Worm (Caenorhabditis elegans) whole organism, young adult: ENCODE measurements around the gene cmtr-2.

Source experiments
- B0035.1 ChIP-seq: sonication (generic microtip); optimal IDR thresholded peaks from 2 replicates; lab custom pipeline; 2016; ENCODE audit warnings: missing genetic modification characterization, mild to moderate bottlenecking, missing compliant biosample characterization, missing genotype, missing genetic modification reagents
- B0261.1 ChIP-seq: sonication (generic microtip); optimal IDR thresholded peaks from 2 replicates; lab custom pipeline; 2016; ENCODE audit warnings: mild to moderate bottlenecking, missing genetic modification characterization, moderate library complexity, missing compliant biosample characterization
- C06A6.2 ChIP-seq: fragments of 200-800 bp; sonication (Bioruptor generic); conservative IDR thresholded peaks from 2 replicates; pipeline ENCODE4 v1.3.6; 2022; ENCODE audit warnings: missing genetic modification characterization, missing compliant biosample characterization
- F10E7.11 ChIP-seq: sonication (generic microtip); optimal IDR thresholded peaks from 2 replicates; lab custom pipeline; 2017; ENCODE audit warnings: mild to moderate bottlenecking, missing genetic modification characterization, moderate library complexity, missing compliant biosample characterization
- F23B12.7 ChIP-seq: sonication (generic microtip); optimal IDR thresholded peaks from 2 replicates; lab custom pipeline; 2017; ENCODE audit warnings: missing genetic modification characterization, mild to moderate bottlenecking, missing compliant biosample characterization, antibody characterized with exemption, moderate library complexity; ENCODE audit not compliant: insufficient read depth
- F33H1.4 ChIP-seq: fragments of 200-800 bp; sonication (Bioruptor generic); IDR thresholded peaks from 2 replicates; pipeline ENCODE4 v1.3.6; 2022; ENCODE audit warnings: missing genetic modification reagents, missing genetic modification characterization, missing compliant biosample characterization
- F57A8.1 ChIP-seq: fragments of 200-800 bp; sonication (Bioruptor generic); optimal IDR thresholded peaks from 2 replicates; lab custom pipeline; 2018; ENCODE audit warnings: mild to moderate bottlenecking, missing genetic modification characterization, moderate library complexity, missing compliant biosample characterization
- Y56A3A.18 ChIP-seq: fragments of 200-800 bp; sonication (Bioruptor generic); IDR thresholded peaks from 2 replicates; pipeline ENCODE4 v1.3.6; 2022; ENCODE audit warnings: missing genetic modification reagents, missing genetic modification characterization, missing compliant biosample characterization
- ZK185.1 ChIP-seq: sonication (generic microtip); optimal IDR thresholded peaks from 2 replicates; lab custom pipeline; 2016; ENCODE audit warnings: mild to moderate bottlenecking, missing genetic modification characterization, missing compliant biosample characterization; ENCODE audit not compliant: poor library complexity, severe bottlenecking
- aptf-2 ChIP-seq: fragments of 200-800 bp; sonication (Bioruptor generic); conservative IDR thresholded peaks from 2 replicates; pipeline ENCODE4 v1.3.6; 2022; ENCODE audit warnings: missing genetic modification reagents, missing genetic modification characterization, missing compliant biosample characterization
- attf-3 ChIP-seq: fragments of 200-800 bp; sonication (Bioruptor generic); conservative IDR thresholded peaks from 2 replicates; pipeline ENCODE4 v1.3.6; 2022; ENCODE audit warnings: missing genetic modification reagents, missing genetic modification characterization, missing compliant biosample characterization
- cebp-1 ChIP-seq, 2 experiments: fragments of 200-800 bp in 1 of 2; sonication (Bioruptor generic) in 1 of 2; sonication (generic microtip) in 1 of 2; IDR thresholded peaks in 1 of 2; optimal IDR thresholded peaks in 1 of 2; 2 replicates each; pipeline versions ENCODE4 v1.3.6 to Lab custom; 2017 to 2022; ENCODE audit warnings: missing compliant biosample characterization in 2 of 2, missing genetic modification characterization in 2 of 2, mild to moderate bottlenecking in 1 of 2, missing genetic modification reagents in 1 of 2, moderate library complexity in 1 of 2
- cebp-2 ChIP-seq: fragments of 200-800 bp; sonication (Bioruptor generic); IDR thresholded peaks from 2 replicates; pipeline ENCODE4 v1.3.6; 2022; ENCODE audit warnings: missing genetic modification characterization, missing compliant biosample characterization
- ceh-27 ChIP-seq: fragments of 200-800 bp; sonication (Bioruptor generic); optimal IDR thresholded peaks from 2 replicates; lab custom pipeline; 2018; ENCODE audit warnings: mild to moderate bottlenecking, missing genetic modification characterization, moderate library complexity, missing compliant biosample characterization
- ceh-40 ChIP-seq: fragments of 200-800 bp; sonication (Bioruptor generic); IDR thresholded peaks from 2 replicates; pipeline ENCODE4 v1.3.6; 2022; ENCODE audit warnings: missing genetic modification characterization, missing compliant biosample characterization
- ceh-79 ChIP-seq: sonication (generic microtip); optimal IDR thresholded peaks from 2 replicates; lab custom pipeline; 2017; ENCODE audit warnings: mild to moderate bottlenecking, missing genetic modification characterization, missing compliant biosample characterization
- dpff-1 ChIP-seq: sonication (generic microtip); optimal IDR thresholded peaks from 2 replicates; lab custom pipeline; 2017; ENCODE audit warnings: mild to moderate bottlenecking, missing genetic modification characterization, missing compliant biosample characterization
- dpl-1 ChIP-seq: fragments of 150-350 bp; optimal IDR thresholded peaks from 2 replicates; lab custom pipeline; 2014; ENCODE audit warnings: missing biosample characterization, missing genetic modification reagents, missing genetic modification characterization
- efl-1 ChIP-seq: fragments of 150-350 bp; optimal IDR thresholded peaks from 2 replicates; lab custom pipeline; 2014; ENCODE audit warnings: missing biosample characterization, missing genetic modification reagents, missing genetic modification characterization
- fkh-3 ChIP-seq: sonication (generic microtip); optimal IDR thresholded peaks from 2 replicates; lab custom pipeline; 2016; ENCODE audit warnings: mild to moderate bottlenecking, missing genetic modification characterization, missing compliant biosample characterization
- hsf-1 ChIP-seq: fragments of 200-800 bp; sonication (Bioruptor generic); IDR thresholded peaks from 2 replicates; pipeline ENCODE4 v1.3.6; 2022; ENCODE audit warnings: missing genetic modification reagents, missing genetic modification characterization, missing compliant biosample characterization
- let-607 ChIP-seq, 2 experiments: fragments of 200-800 bp in 1 of 2; sonication (Bioruptor generic) in 1 of 2; sonication (generic microtip) in 1 of 2; optimal IDR thresholded peaks; 2 replicates each; lab custom pipeline; 2016 to 2018; ENCODE audit warnings: mild to moderate bottlenecking in 2 of 2, missing compliant biosample characterization in 2 of 2, missing genetic modification characterization in 2 of 2, moderate library complexity in 2 of 2, missing genotype in 1 of 2
- lin-26 ChIP-seq: fragments of 200-800 bp; sonication (Bioruptor generic); IDR thresholded peaks from 2 replicates; pipeline ENCODE4 v1.3.6; 2022; ENCODE audit warnings: missing genetic modification reagents, missing genetic modification characterization, missing compliant biosample characterization
- lin-35 ChIP-seq, 3 experiments: fragments of 150-350 bp in 2 of 3; sonication (generic microtip) in 1 of 3; optimal IDR thresholded peaks; 2 replicates each; lab custom pipeline; 2014 to 2018; ENCODE audit warnings: missing biosample characterization in 3 of 3, missing genetic modification characterization in 3 of 3, missing genetic modification reagents in 3 of 3
- lsy-27 ChIP-seq: sonication (generic microtip); optimal IDR thresholded peaks from 2 replicates; lab custom pipeline; 2017; ENCODE audit warnings: missing genetic modification characterization, mild to moderate bottlenecking, missing compliant biosample characterization, antibody characterized with exemption, missing genotype, borderline replicate concordance; ENCODE audit not compliant: insufficient read depth
- madf-10 ChIP-seq: sonication (generic microtip); optimal IDR thresholded peaks from 2 replicates; lab custom pipeline; 2016; ENCODE audit warnings: mild to moderate bottlenecking, missing genetic modification characterization, missing compliant biosample characterization
- madf-6 ChIP-seq: fragments of 200-800 bp; sonication (Bioruptor generic); IDR thresholded peaks from 2 replicates; pipeline ENCODE4 v1.3.6; 2022; ENCODE audit warnings: missing genetic modification reagents, missing genetic modification characterization, missing compliant biosample characterization
- mxl-1 ChIP-seq: sonication (generic microtip); optimal IDR thresholded peaks from 2 replicates; lab custom pipeline; 2016; ENCODE audit warnings: missing genetic modification characterization, missing compliant biosample characterization
- nfya-1 ChIP-seq: sonication (generic microtip); optimal IDR thresholded peaks from 2 replicates; lab custom pipeline; 2017; ENCODE audit warnings: antibody characterized with exemption, missing compliant biosample characterization, missing genetic modification characterization, borderline replicate concordance; ENCODE audit not compliant: insufficient read depth
- nfyb-1 ChIP-seq: fragments of 200-800 bp; sonication (Bioruptor generic); IDR thresholded peaks from 2 replicates; pipeline ENCODE4 v1.3.6; 2022; ENCODE audit warnings: missing genetic modification reagents, missing genetic modification characterization, missing compliant biosample characterization
- rpc-1 ChIP-seq, 2 experiments: fragments of 150-350 bp in 1 of 2; sonication (generic microtip) in 1 of 2; optimal IDR thresholded peaks; 2 replicates each; lab custom pipeline; 2014 to 2018; ENCODE audit warnings: missing biosample characterization in 1 of 2, missing genetic modification characterization in 1 of 2, missing genetic modification reagents in 1 of 2, missing genotype in 1 of 2
- sea-2 ChIP-seq: fragments of 200-800 bp; sonication (Bioruptor generic); IDR thresholded peaks from 2 replicates; pipeline ENCODE4 v1.3.6; 2022; ENCODE audit warnings: missing genetic modification characterization, missing compliant biosample characterization
- snpc-4 ChIP-seq, 5 experiments: fragments of 150-350 bp in 1 of 5; sonication (generic microtip) in 4 of 5; optimal IDR thresholded peaks; 2 replicates each; lab custom pipeline; 2014 to 2018; ENCODE audit warnings: missing genetic modification characterization in 5 of 5, missing biosample characterization in 3 of 5, antibody characterized with exemption in 2 of 5, mild to moderate bottlenecking in 2 of 5, missing compliant biosample characterization in 2 of 5, missing genotype in 2 of 5, moderate library complexity in 2 of 5, missing genetic modification reagents in 1 of 5
- tbp1 ChIP-seq: fragments of 200-800 bp; sonication (Bioruptor generic); optimal IDR thresholded peaks from 2 replicates; lab custom pipeline; 2018; ENCODE audit warnings: mild to moderate bottlenecking, missing genetic modification characterization, missing compliant biosample characterization
- tbx-9 ChIP-seq: sonication (generic microtip); optimal IDR thresholded peaks from 2 replicates; lab custom pipeline; 2016; ENCODE audit warnings: borderline replicate concordance, missing genetic modification characterization, inconsistent platforms, missing compliant biosample characterization
- tlf-1 ChIP-seq: fragments of 200-800 bp; sonication (Bioruptor generic); optimal IDR thresholded peaks from 2 replicates; lab custom pipeline; 2018; ENCODE audit warnings: mild to moderate bottlenecking, missing genetic modification characterization, missing compliant biosample characterization
- zfh-2 ChIP-seq: fragments of 200-800 bp; sonication (Bioruptor generic); conservative IDR thresholded peaks from 2 replicates; pipeline ENCODE4 v1.3.6; 2022; ENCODE audit warnings: missing genetic modification reagents, missing genetic modification characterization, missing compliant biosample characterization
- ztf-22 ChIP-seq: fragments of 200-800 bp; sonication (Bioruptor generic); optimal IDR thresholded peaks from 2 replicates; lab custom pipeline; 2018; ENCODE audit warnings: mild to moderate bottlenecking, missing genetic modification characterization, moderate library complexity, missing compliant biosample characterization
- ztf-25 ChIP-seq: fragments of 200-800 bp; sonication (Bioruptor generic); IDR thresholded peaks from 2 replicates; pipeline ENCODE4 v1.3.6; 2022; ENCODE audit warnings: missing genetic modification reagents, missing genetic modification characterization, missing compliant biosample characterization
- ztf-28 ChIP-seq: fragments of 200-800 bp; sonication (Bioruptor generic); IDR thresholded peaks from 2 replicates; pipeline ENCODE4 v1.3.6; 2022; ENCODE audit warnings: missing genetic modification reagents, missing genetic modification characterization, missing compliant biosample characterization
- ztf-3 ChIP-seq: fragments of 200-800 bp; sonication (Bioruptor generic); optimal IDR thresholded peaks from 2 replicates; lab custom pipeline; 2018; ENCODE audit warnings: mild to moderate bottlenecking, missing genetic modification characterization, missing compliant biosample characterization

cmtr-2 gene

DNA sequence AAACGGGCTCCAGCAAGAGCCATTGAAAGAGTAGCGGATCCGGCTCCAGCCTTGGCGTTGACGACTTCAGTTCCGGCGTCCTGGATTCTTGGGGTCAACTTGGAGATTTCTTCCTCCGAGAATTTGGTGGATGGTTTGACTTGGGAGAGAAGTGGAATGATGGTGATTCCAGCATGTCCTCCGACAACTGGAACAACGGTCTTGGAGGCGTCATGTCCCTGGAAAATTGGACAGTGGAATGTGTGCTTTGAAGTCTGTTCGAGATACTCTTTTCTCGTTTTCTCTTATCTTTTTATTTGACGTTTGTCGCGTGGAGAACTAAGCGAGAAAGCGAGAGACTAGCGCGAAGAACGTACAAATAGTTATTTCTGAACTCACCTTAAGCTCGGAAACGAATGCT lies 8.1 kb upstream of the cmtr-2 start:
- no peak for TF ChIP-seq cebp-2 (GFP tag; lab: Robert Waterston, UW)
- 0 out of 2 replicates have a peak, but pooled peaks have one; percentile 10 for TF ChIP-seq madf-6 (GFP tag; lab: Robert Waterston, UW)
- 0 out of 2 replicates have a peak, but pooled peaks have one; percentile 6 for TF ChIP-seq zfh-2 (GFP tag; lab: Robert Waterston, UW)
- TF ChIP-seq, all 124 proteins: peak for 2

DNA sequence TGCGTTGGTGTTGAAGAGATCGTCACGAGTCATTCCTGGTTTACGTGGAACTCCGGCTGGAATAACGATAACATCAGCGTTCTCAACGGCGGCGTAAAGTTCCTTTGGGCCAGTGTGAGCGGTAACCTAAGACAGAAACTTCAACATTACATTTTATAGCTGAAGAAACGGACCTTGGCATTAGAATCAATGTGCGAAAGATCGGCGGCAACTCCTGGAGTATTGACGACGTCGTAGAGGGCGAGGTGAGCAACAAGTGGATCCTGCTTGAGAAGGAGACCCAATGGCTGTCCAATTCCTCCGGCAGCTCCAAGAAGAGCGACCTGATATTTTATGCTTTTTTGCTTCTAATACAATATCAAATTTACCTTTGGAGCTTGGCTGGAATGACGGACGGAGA lies 7.6 kb upstream of the cmtr-2 start:
- peak; percentile 56; the same call in 1 of the 2 replicates for TF ChIP-seq lin-26 (GFP tag; lab: Robert Waterston, UW)
- TF ChIP-seq tlf-1 (GFP tag; lab: Kevin White, UChicago): no peak

DNA sequence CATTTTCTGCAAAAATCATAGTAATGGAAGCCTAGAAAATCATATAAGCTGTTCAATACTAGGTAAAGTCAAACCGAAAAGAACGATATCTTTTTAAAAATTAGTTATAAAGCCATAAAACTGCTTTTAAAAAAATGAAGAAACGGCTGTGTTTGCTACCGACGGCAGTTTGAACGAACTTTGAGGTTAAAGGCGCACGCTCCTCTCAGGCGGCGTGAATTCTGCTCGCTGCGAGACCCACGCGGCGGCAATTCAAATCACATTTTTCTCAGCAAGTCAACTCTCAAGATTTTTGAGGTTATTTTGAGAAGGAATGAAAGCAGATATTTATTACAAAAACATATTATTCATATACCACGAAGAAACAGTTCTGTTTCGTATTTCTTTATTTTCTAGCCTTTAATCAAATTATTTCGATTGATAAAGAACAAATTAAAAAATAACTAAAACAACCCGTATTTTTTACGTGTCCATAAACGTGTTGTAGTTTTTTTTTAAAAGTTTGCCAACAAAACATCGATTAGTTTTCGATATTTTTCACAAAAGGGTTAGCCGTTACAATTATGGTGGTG lies 7.0 kb upstream of the cmtr-2 start, which contains the start of the genes mdh-2 and F20H11.4:
Gene mdh-2, minus strand, starts transcription at position 6 of the 572 bp plus-strand sequence.
Gene F20H11.4, plus strand, starts transcription at position 522 of the 572 bp plus-strand sequence.
- TF ChIP-seq madf-10 (tag; lab: Kevin White, UChicago) (no peak), attf-3 (no peak), ztf-22 (GFP tag; lab: Kevin White, UChicago) (no peak), B0261.1 (tag; lab: Kevin White, UChicago) (no peak), C06A6.2 (GFP tag; lab: Robert Waterston, UW) (no peak), dpff-1 (tag; lab: Kevin White, UChicago) (no peak), ceh-27 (GFP tag; lab: Kevin White, UChicago) (peak; percentile 50), fkh-3 (tag; lab: Kevin White, UChicago) (no peak), F23B12.7 (tag; lab: Kevin White, UChicago) (peak; percentile 81), efl-1 (GFP tag; lab: Kevin White, UChicago) (peak; percentile 92), hsf-1 (GFP tag; lab: Robert Waterston, UW) (no peak), ceh-79 (no peak), Y56A3A.18 (GFP tag; lab: Robert Waterston, UW) (no peak), ztf-3 (GFP tag; lab: Kevin White, UChicago) (no peak), tbp1 (GFP tag; lab: Kevin White, UChicago) (peak; percentile 54), lin-35 (GFP tag; optimal IDR thresholded peaks at IDR 0.05; lab: Kevin White, UChicago) (peak; percentile 22 to 89 (median 40)), ztf-28 (no peak), zfh-2 (GFP tag; lab: Robert Waterston, UW) (no peak), nfya-1 (tag; lab: Kevin White, UChicago) (no peak), ztf-25 (GFP tag; lab: Robert Waterston, UW) (no peak), lsy-27 (tag; lab: Kevin White, UChicago) (no peak), mxl-1 (no peak), ceh-40 (no peak), B0035.1 (tag; lab: Kevin White, UChicago) (no peak), tbx-9 (tag; lab: Kevin White, UChicago) (no peak), ZK185.1 (tag; lab: Kevin White, UChicago) (peak; percentile 57), snpc-4 (GFP tag; optimal IDR thresholded peaks at IDR 0.05; lab: Kevin White, UChicago) (no peak), snpc-4 (tag; optimal IDR thresholded peaks at IDR 0.05; lab: Kevin White, UChicago) (no peak), F10E7.11 (tag; lab: Kevin White, UChicago) (no peak), F33H1.4 (peak; percentile 92), aptf-2 (GFP tag; lab: Robert Waterston, UW) (no peak), rpc-1 (optimal IDR thresholded peaks at IDR 0.05; lab: Kevin White, UChicago) (no peak), rpc-1 (tag; optimal IDR thresholded peaks at IDR 0.05; lab: Kevin White, UChicago) (no peak), sea-2 (GFP tag; lab: Robert Waterston, UW) (no peak), let-607 (tag; optimal IDR thresholded peaks at IDR 0.05; lab: Kevin White, UChicago) (peak in 1 of 2 experiments; percentile 17), nfyb-1 (GFP tag; lab: Robert Waterston, UW) (peak; percentile 52; the same call in 1 of the 2 replicates), cebp-1 (GFP tag; IDR thresholded peaks at IDR 0.05; lab: Robert Waterston, UW) (no peak), cebp-1 (tag; optimal IDR thresholded peaks at IDR 0.05; lab: Kevin White, UChicago) (no peak), dpl-1 (GFP tag; lab: Kevin White, UChicago) (peak; percentile 91), tlf-1 (GFP tag; lab: Kevin White, UChicago) (peak; percentile 37), F57A8.1 (GFP tag; lab: Kevin White, UChicago) (no peak)
